Worm (Caenorhabditis elegans) whole organism, L4 larva: ENCODE results near the gene madf-8.

Experiments
- D1046.2 ChIP-seq: fragments of 200-800 bp; sonication (Bioruptor generic); IDR thresholded peaks from 2 replicates; pipeline ENCODE4 v1.3.6; 2022; ENCODE audit warnings: missing genetic modification characterization, missing compliant biosample characterization
- F10B5.3 ChIP-seq: sonication (generic microtip); optimal IDR thresholded peaks from 2 replicates; lab custom pipeline; 2016; ENCODE audit warnings: mild to moderate bottlenecking, missing genetic modification characterization, missing compliant biosample characterization
- R02D3.7 ChIP-seq: fragments of 150-350 bp; sonication (generic microtip); optimal IDR thresholded peaks from 3 replicates; lab custom pipeline; 2014; ENCODE audit warnings: missing biosample characterization, missing genetic modification characterization
- T20F7.1 ChIP-seq: fragments of 200-800 bp; sonication (Bioruptor generic); optimal IDR thresholded peaks from 2 replicates; lab custom pipeline; 2018; ENCODE audit warnings: mild to moderate bottlenecking, missing genetic modification characterization, missing compliant biosample characterization
- T26A8.4 ChIP-seq: fragments of 200-800 bp; sonication (Bioruptor generic); IDR thresholded peaks from 2 replicates; pipeline ENCODE4 v1.3.6; 2022; ENCODE audit warnings: missing genetic modification characterization, missing compliant biosample characterization
- Y48G9A.11 ChIP-seq: fragments of 200-800 bp; sonication (Bioruptor generic); IDR thresholded peaks from 2 replicates; pipeline ENCODE4 v1.3.6; 2022; ENCODE audit warnings: missing genetic modification reagents, missing genetic modification characterization, missing compliant biosample characterization
- Y5F2A.4 ChIP-seq: fragments of 200-800 bp; sonication (Bioruptor generic); optimal IDR thresholded peaks from 2 replicates; lab custom pipeline; 2018; ENCODE audit warnings: mild to moderate bottlenecking, missing genetic modification characterization, missing compliant biosample characterization
- ZK337.2 ChIP-seq: fragments of 200-800 bp; sonication (Bioruptor generic); IDR thresholded peaks from 2 replicates; pipeline ENCODE4 v1.3.6; 2022; ENCODE audit warnings: missing genetic modification reagents, missing genetic modification characterization, missing compliant biosample characterization
- ZK546.5 ChIP-seq, 2 experiments: sonication (generic microtip); optimal IDR thresholded peaks; 2 replicates each; lab custom pipeline; 2017; ENCODE audit warnings: missing biosample characterization in 2 of 2, missing genetic modification characterization in 2 of 2
- aha-1 ChIP-seq: fragments of 150-350 bp; peaks from one replicate; lab custom pipeline; 2014; ENCODE audit warnings: missing biosample characterization, missing genetic modification characterization
- ama-1 ChIP-seq: fragments of 150-350 bp; optimal IDR thresholded peaks from 2 replicates; lab custom pipeline; 2014; ENCODE audit warnings: inconsistent platforms, mixed read lengths
- cey-2 ChIP-seq: sonication (generic microtip); optimal IDR thresholded peaks from 3 replicates; lab custom pipeline; 2017; ENCODE audit warnings: missing genetic modification characterization, mild to moderate bottlenecking, missing compliant biosample characterization, antibody characterized with exemption, borderline replicate concordance; ENCODE audit not compliant: insufficient read depth
- ctbp-1 ChIP-seq: fragments of 200-800 bp; sonication (Bioruptor generic); IDR thresholded peaks from 2 replicates; pipeline ENCODE4 v1.3.6; 2022; ENCODE audit warnings: missing genetic modification reagents, missing genetic modification characterization, missing compliant biosample characterization
- daf-16 ChIP-seq, 3 experiments: sonication (generic microtip); optimal IDR thresholded peaks; 2 replicates each; lab custom pipeline; 2016 to 2017; ENCODE audit warnings: missing genetic modification characterization in 3 of 3, missing genetic modification reagents in 3 of 3, mild to moderate bottlenecking in 2 of 3, missing compliant biosample characterization in 2 of 3, missing biosample characterization in 1 of 3, moderate library complexity in 1 of 3
- dmd-6 ChIP-seq: fragments of 200-800 bp; sonication (Bioruptor generic); IDR thresholded peaks from 2 replicates; pipeline ENCODE4 v1.3.6; 2022; ENCODE audit warnings: missing genetic modification reagents, missing genetic modification characterization, missing compliant biosample characterization
- dmd-8 ChIP-seq: fragments of 200-800 bp; sonication (Bioruptor generic); IDR thresholded peaks from 2 replicates; pipeline ENCODE4 v1.3.6; 2022; ENCODE audit warnings: missing genetic modification characterization, missing compliant biosample characterization
- duxl-1 ChIP-seq: sonication (generic microtip); optimal IDR thresholded peaks from 2 replicates; lab custom pipeline; 2016; ENCODE audit warnings: mild to moderate bottlenecking, missing genetic modification characterization, moderate library complexity, missing compliant biosample characterization; ENCODE audit not compliant: poor library complexity
- dve-1 ChIP-seq: sonication (generic microtip); optimal IDR thresholded peaks from 2 replicates; lab custom pipeline; 2017; ENCODE audit warnings: antibody characterized with exemption, mild to moderate bottlenecking, missing genetic modification characterization, missing compliant biosample characterization; ENCODE audit not compliant: insufficient read depth
- egl-27 ChIP-seq: sonication (generic microtip); optimal IDR thresholded peaks from 3 replicates; lab custom pipeline; 2017; ENCODE audit warnings: missing biosample characterization, missing genetic modification reagents, missing genetic modification characterization
- fos-1 ChIP-seq: fragments of 150-350 bp; optimal IDR thresholded peaks from 2 replicates; lab custom pipeline; 2014; ENCODE audit warnings: missing biosample characterization, missing genetic modification characterization
- hlh-30 ChIP-seq: sonication (generic microtip); optimal IDR thresholded peaks from 2 replicates; lab custom pipeline; 2017; ENCODE audit warnings: antibody characterized with exemption, mild to moderate bottlenecking, missing genetic modification characterization, missing compliant biosample characterization; ENCODE audit not compliant: insufficient read depth
- hmg-1.1 ChIP-seq: fragments of 200-800 bp; sonication (Bioruptor generic); IDR thresholded peaks from 2 replicates; pipeline ENCODE4 v1.3.6; 2022; ENCODE audit warnings: missing genetic modification reagents, missing genetic modification characterization, missing compliant biosample characterization
- lin-1 ChIP-seq: fragments of 200-800 bp; sonication (Bioruptor generic); IDR thresholded peaks from 2 replicates; pipeline ENCODE4 v1.3.6; 2022; ENCODE audit warnings: missing genetic modification reagents, missing genetic modification characterization, missing compliant biosample characterization
- lin-13 ChIP-seq: fragments of 150-350 bp; optimal IDR thresholded peaks from 2 replicates; lab custom pipeline; 2014; ENCODE audit warnings: missing biosample characterization, missing genetic modification reagents, missing genetic modification characterization
- lsy-2 ChIP-seq, 2 experiments: fragments of 150-350 bp in 1 of 2; sonication (generic microtip) in 1 of 2; optimal IDR thresholded peaks; 2 replicates each; lab custom pipeline; 2014 to 2017; ENCODE audit warnings: missing biosample characterization in 2 of 2, missing genetic modification characterization in 2 of 2
- mdl-1 ChIP-seq, 2 experiments: fragments of 150-350 bp in 1 of 2; sonication (generic microtip) in 1 of 2; optimal IDR thresholded peaks; 2 replicates each; lab custom pipeline; 2014 to 2017; ENCODE audit warnings: missing biosample characterization in 2 of 2, missing genetic modification characterization in 2 of 2
- mep-1 ChIP-seq: fragments of 150-350 bp; sonication (generic microtip); optimal IDR thresholded peaks from 3 replicates; lab custom pipeline; 2014; ENCODE audit warnings: missing biosample characterization, missing genetic modification characterization
- mes-2 ChIP-seq: sonication (generic microtip); optimal IDR thresholded peaks from 2 replicates; lab custom pipeline; 2016; ENCODE audit warnings: missing genotype, mild to moderate bottlenecking, missing genetic modification characterization, missing compliant biosample characterization; ENCODE audit not compliant: poor library complexity, severe bottlenecking
- mxl-2 ChIP-seq: fragments of 200-800 bp; sonication (Bioruptor generic); conservative IDR thresholded peaks from 2 replicates; pipeline ENCODE4 v1.3.6; 2022; ENCODE audit warnings: missing genetic modification reagents, missing genetic modification characterization, missing compliant biosample characterization
- nhr-102 ChIP-seq: sonication (generic microtip); optimal IDR thresholded peaks from 2 replicates; lab custom pipeline; 2016; ENCODE audit warnings: mild to moderate bottlenecking, missing genetic modification characterization, moderate library complexity, missing compliant biosample characterization
- nhr-11 ChIP-seq: fragments of 150-350 bp; optimal IDR thresholded peaks from 2 replicates; lab custom pipeline; 2014; ENCODE audit warnings: missing biosample characterization, missing genetic modification characterization
- nhr-111 ChIP-seq: fragments of 200-800 bp; sonication (Bioruptor generic); optimal IDR thresholded peaks from 2 replicates; lab custom pipeline; 2018; ENCODE audit warnings: mild to moderate bottlenecking, missing genetic modification characterization, missing compliant biosample characterization
- nhr-25 ChIP-seq: sonication (generic microtip); optimal IDR thresholded peaks from 2 replicates; lab custom pipeline; 2017; ENCODE audit warnings: missing genetic modification characterization, mild to moderate bottlenecking, missing compliant biosample characterization, antibody characterized with exemption, moderate library complexity, borderline replicate concordance; ENCODE audit not compliant: insufficient read depth
- nhr-28 ChIP-seq: fragments of 150-350 bp; optimal IDR thresholded peaks from 2 replicates; lab custom pipeline; 2014; ENCODE audit warnings: missing biosample characterization, missing genetic modification characterization
- nhr-48 ChIP-seq: sonication (generic microtip); optimal IDR thresholded peaks from 2 replicates; lab custom pipeline; 2016; ENCODE audit warnings: mild to moderate bottlenecking, missing genetic modification characterization, missing compliant biosample characterization
- php-3 ChIP-seq: fragments of 200-800 bp; sonication (Bioruptor generic); IDR thresholded peaks from 2 replicates; pipeline ENCODE4 v1.3.6; 2022; ENCODE audit warnings: missing genetic modification reagents, missing genetic modification characterization, missing compliant biosample characterization
- rbr-2 ChIP-seq: sonication (generic microtip); optimal IDR thresholded peaks from 2 replicates; lab custom pipeline; 2016; ENCODE audit warnings: missing genotype, missing genetic modification characterization, missing compliant biosample characterization
- saeg-2 ChIP-seq: fragments of 200-800 bp; sonication (Bioruptor generic); IDR thresholded peaks from 2 replicates; pipeline ENCODE4 v1.3.6; 2022; ENCODE audit warnings: missing genetic modification reagents, missing genetic modification characterization, missing compliant biosample characterization
- set-16 ChIP-seq: fragments of 200-800 bp; sonication (Bioruptor generic); IDR thresholded peaks from 2 replicates; pipeline ENCODE4 v1.3.6; 2022; ENCODE audit warnings: missing genetic modification reagents, missing genetic modification characterization, missing compliant biosample characterization
- snpc-1.2 ChIP-seq: fragments of 200-800 bp; sonication (Bioruptor generic); IDR thresholded peaks from 2 replicates; pipeline ENCODE4 v1.3.6; 2022; ENCODE audit warnings: missing genetic modification reagents, missing genetic modification characterization, missing compliant biosample characterization
- spr-1 ChIP-seq: sonication (generic microtip); optimal IDR thresholded peaks from 2 replicates; lab custom pipeline; 2016; ENCODE audit warnings: mild to moderate bottlenecking, missing genetic modification characterization, missing compliant biosample characterization
- spr-3 ChIP-seq: fragments of 200-800 bp; sonication (Bioruptor generic); optimal IDR thresholded peaks from 2 replicates; lab custom pipeline; 2018; ENCODE audit warnings: mild to moderate bottlenecking, missing genetic modification characterization, missing compliant biosample characterization
- unc-62 ChIP-seq, 3 experiments: fragments of 150-350 bp in 1 of 3; sonication (generic microtip); optimal IDR thresholded peaks in 2 of 3; peaks in 1 of 3; 1 replicate in 1 of 3; 2 replicates in 2 of 3; lab custom pipeline; 2014 to 2017; ENCODE audit warnings: missing biosample characterization in 3 of 3, missing genetic modification characterization in 3 of 3, missing genetic modification reagents in 3 of 3, missing genotype in 1 of 3
- zfp-2 ChIP-seq: sonication (generic microtip); optimal IDR thresholded peaks from 2 replicates; lab custom pipeline; 2016; ENCODE audit warnings: mild to moderate bottlenecking, missing genetic modification characterization, missing compliant biosample characterization
- zfp-3 ChIP-seq: fragments of 200-800 bp; sonication (Bioruptor generic); conservative IDR thresholded peaks from 2 replicates; pipeline ENCODE4 v1.3.6; 2022; ENCODE audit warnings: missing genetic modification reagents, missing genetic modification characterization, missing compliant biosample characterization
- zip-11 ChIP-seq: fragments of 200-800 bp; sonication (Bioruptor generic); IDR thresholded peaks from 2 replicates; pipeline ENCODE4 v1.3.6; 2022; ENCODE audit warnings: missing genetic modification characterization, missing compliant biosample characterization

madf-8 gene

ce11 chrIII:3620652-3621051, 30.0 kb downstream of the madf-8 start:
- TF ChIP-seq rbr-2 (tag; lab: Kevin White, UChicago) (peak; percentile 62), D1046.2 (GFP tag; lab: Robert Waterston, UW) (no peak), ZK546.5 (tag; optimal IDR thresholded peaks at IDR 0.05; lab: Kevin White, UChicago) (no peak), nhr-48 (tag; lab: Kevin White, UChicago) (no peak), T20F7.1 (GFP tag; lab: Kevin White, UChicago) (no peak), lsy-2 (tag; optimal IDR thresholded peaks at IDR 0.05; lab: Kevin White, UChicago) (peak in 1 of 2 experiments; percentile 35), mep-1 (tag; lab: Kevin White, UChicago) (peak; percentile 29), daf-16 (GFP tag; optimal IDR thresholded peaks at IDR 0.05; lab: Kevin White, UChicago) (no peak), daf-16 (tag; optimal IDR thresholded peaks at IDR 0.05; lab: Kevin White, UChicago) (no peak), mes-2 (tag; lab: Kevin White, UChicago) (peak; percentile 38), T26A8.4 (no peak), zfp-3 (GFP tag; lab: Robert Waterston, UW) (no peak), ctbp-1 (GFP tag; lab: Robert Waterston, UW) (no peak), nhr-111 (GFP tag; lab: Kevin White, UChicago) (no peak), lin-13 (GFP tag; lab: Kevin White, UChicago) (no peak), snpc-1.2 (no peak), egl-27 (tag; lab: Kevin White, UChicago) (no peak), cey-2 (tag; lab: Kevin White, UChicago) (no peak), hmg-1.1 (GFP tag; lab: Robert Waterston, UW) (peak; percentile 53), set-16 (GFP tag; lab: Robert Waterston, UW) (0 out of 2 replicates have a peak, but pooled peaks have one; percentile 16), php-3 (GFP tag; lab: Robert Waterston, UW) (no peak), mxl-2 (GFP tag; lab: Robert Waterston, UW) (no peak), Y5F2A.4 (GFP tag; lab: Kevin White, UChicago) (no peak), unc-62 (GFP tag; optimal IDR thresholded peaks at IDR 0.05 in 1 of 2; lab: Kevin White, UChicago) (peak in 1 of 2 experiments; percentile 91), unc-62 (tag; optimal IDR thresholded peaks at IDR 0.05; lab: Kevin White, UChicago) (no peak), ZK337.2 (no peak)

ce11 chrIII:3619621-3620261, 30.9 kb downstream of the madf-8 start:
- TF ChIP-seq Y48G9A.11 (GFP tag; lab: Robert Waterston, UW) (no peak), nhr-48 (tag; lab: Kevin White, UChicago) (no peak), mes-2 (tag; lab: Kevin White, UChicago) (peak; percentile 36), zip-11 (no peak), nhr-28 (tag; lab: Kevin White, UChicago) (peak; percentile 63), ama-1 (no peak), nhr-102 (tag; lab: Kevin White, UChicago) (no peak), duxl-1 (no peak), nhr-11 (tag; lab: Kevin White, UChicago) (no peak), zfp-2 (tag; lab: Kevin White, UChicago) (no peak), dmd-8 (GFP tag; lab: Robert Waterston, UW) (no peak), fos-1 (tag; lab: Kevin White, UChicago) (no peak), F10B5.3 (no peak), hmg-1.1 (GFP tag; lab: Robert Waterston, UW) (peak; percentile 63), mep-1 (tag; lab: Kevin White, UChicago) (peak; percentile 47), mdl-1 (tag; optimal IDR thresholded peaks at IDR 0.05; lab: Kevin White, UChicago) (peak in 1 of 2 experiments; percentile 43), saeg-2 (no peak), dmd-6 (peak; percentile 34; the same call in 1 of the 2 replicates), ZK546.5 (tag; optimal IDR thresholded peaks at IDR 0.05; lab: Kevin White, UChicago) (no peak), R02D3.7 (tag; lab: Kevin White, UChicago) (no peak), nhr-25 (tag; lab: Kevin White, UChicago) (no peak), daf-16 (GFP tag; optimal IDR thresholded peaks at IDR 0.05; lab: Kevin White, UChicago) (no peak), daf-16 (tag; optimal IDR thresholded peaks at IDR 0.05; lab: Kevin White, UChicago) (peak; percentile 26), dve-1 (tag; lab: Kevin White, UChicago) (peak; percentile 48), aha-1 (tag; lab: Kevin White, UChicago) (peak; percentile 97), hlh-30 (tag; lab: Kevin White, UChicago) (peak; percentile 22), spr-1 (no peak), spr-3 (no peak), lin-1 (no peak)
